Fruit fly (Drosophila melanogaster) whole organism, embryonic: Measurements from ENCODE around the gene Glut1.

Experiments used
- BEAF-32 ChIP-seq: fragments of 200-800 bp; sonication (Bioruptor generic); optimal IDR thresholded peaks from 3 replicates; lab custom pipeline; 2017; ENCODE audit warnings: missing biosample characterization, missing genetic modification characterization, mild to moderate bottlenecking, moderate library complexity, missing genetic modification reagents
- CG10267 ChIP-seq: fragments of 200-800 bp; sonication (Bioruptor generic); optimal IDR thresholded peaks from 2 replicates; lab custom pipeline; 2018; ENCODE audit warnings: missing biosample characterization, mild to moderate bottlenecking, missing genetic modification characterization, moderate library complexity
- CG12155 ChIP-seq: fragments of 200-800 bp; sonication (Bioruptor generic); optimal IDR thresholded peaks from 3 replicates; lab custom pipeline; 2016; ENCODE audit warnings: missing biosample characterization, missing genetic modification characterization
- CG13287 ChIP-seq: fragments of 200-800 bp; sonication (Bioruptor generic); IDR thresholded peaks from 2 replicates; pipeline ENCODE4 v1.3.6; 2022; ENCODE audit warnings: missing biosample characterization, missing genetic modification characterization; ENCODE audit not compliant: partially characterized antibody
- CG15479 ChIP-seq: fragments of 200-800 bp; sonication (Bioruptor generic); optimal IDR thresholded peaks from 3 replicates; lab custom pipeline; 2019; ENCODE audit warnings: missing biosample characterization, mild to moderate bottlenecking, missing genetic modification characterization, moderate library complexity
- CG15514 ChIP-seq: fragments of 200-800 bp; sonication (Bioruptor generic); optimal IDR thresholded peaks from 3 replicates; lab custom pipeline; 2017; ENCODE audit warnings: missing biosample characterization, missing genetic modification characterization, mild to moderate bottlenecking, moderate library complexity, missing genetic modification reagents
- CG17186 ChIP-seq: fragments of 200-800 bp; sonication (Bioruptor generic); optimal IDR thresholded peaks from 3 replicates; lab custom pipeline; 2017; ENCODE audit warnings: missing biosample characterization, missing genetic modification reagents, missing genetic modification characterization
- CG17829 ChIP-seq: fragments of 200-800 bp; optimal IDR thresholded peaks from 2 replicates; lab custom pipeline; 2019; ENCODE audit warnings: missing biosample characterization, mild to moderate bottlenecking, missing genetic modification characterization, moderate library complexity
- CG2120 ChIP-seq: fragments of 200-800 bp; sonication (Bioruptor generic); optimal IDR thresholded peaks from 3 replicates; lab custom pipeline; 2016; ENCODE audit warnings: missing biosample characterization, missing genetic modification characterization
- CG30431 ChIP-seq: fragments of 200-800 bp; sonication (Bioruptor generic); optimal IDR thresholded peaks from 2 replicates; lab custom pipeline; 2017; ENCODE audit warnings: missing biosample characterization, missing genetic modification characterization
- CG34224 ChIP-seq: fragments of 200-800 bp; sonication (Bioruptor generic); IDR thresholded peaks from 3 replicates; pipeline ENCODE4 v1.3.6; 2022; ENCODE audit warnings: missing biosample characterization, missing genetic modification characterization; ENCODE audit not compliant: partially characterized antibody
- CG3995 ChIP-seq: fragments of 200-800 bp; sonication (Bioruptor generic); optimal IDR thresholded peaks from 3 replicates; lab custom pipeline; 2016; ENCODE audit warnings: missing biosample characterization, missing genetic modification characterization
- CG42726 ChIP-seq: fragments of 200-800 bp; sonication (Bioruptor generic); IDR thresholded peaks from 2 replicates; pipeline ENCODE4 v1.3.6; 2022; ENCODE audit warnings: missing biosample characterization, missing genetic modification characterization; ENCODE audit not compliant: partially characterized antibody
- CG7963 ChIP-seq: fragments of 200-800 bp; sonication (Bioruptor generic); IDR thresholded peaks from 3 replicates; pipeline ENCODE4 v1.3.6; 2022; ENCODE audit warnings: missing biosample characterization, missing genetic modification characterization; ENCODE audit not compliant: partially characterized antibody
- CG8359 ChIP-seq: fragments of 200-800 bp; sonication (Bioruptor generic); optimal IDR thresholded peaks from 2 replicates; lab custom pipeline; 2017; ENCODE audit warnings: missing biosample characterization, mild to moderate bottlenecking, missing genetic modification characterization, borderline replicate concordance
- E2f2 ChIP-seq: fragments of 200-800 bp; sonication (Bioruptor generic); IDR thresholded peaks from 2 replicates; pipeline ENCODE4 v1.3.6; 2022; ENCODE audit warnings: missing biosample characterization, missing genetic modification characterization
- Ets97D ChIP-seq: fragments of 200-800 bp; sonication (Bioruptor generic); optimal IDR thresholded peaks from 3 replicates; lab custom pipeline; 2016; ENCODE audit warnings: missing biosample characterization, missing genetic modification characterization
- H2.0 ChIP-seq: fragments of 200-800 bp; sonication (Bioruptor generic); IDR thresholded peaks from 2 replicates; pipeline ENCODE4 v1.3.6; 2022; ENCODE audit warnings: missing biosample characterization, missing genetic modification characterization
- HmgD ChIP-seq: fragments of 200-800 bp; sonication (Bioruptor generic); optimal IDR thresholded peaks from 3 replicates; lab custom pipeline; 2016; ENCODE audit warnings: missing biosample characterization, missing genetic modification characterization
- HmgZ ChIP-seq: fragments of 200-800 bp; sonication (Bioruptor generic); optimal IDR thresholded peaks from 2 replicates; lab custom pipeline; 2018; ENCODE audit warnings: missing biosample characterization, mild to moderate bottlenecking, missing genetic modification characterization
- Lhr ChIP-seq: fragments of 200-800 bp; sonication (Bioruptor generic); optimal IDR thresholded peaks from 3 replicates; lab custom pipeline; 2017; ENCODE audit warnings: mild to moderate bottlenecking, missing biosample characterization, missing genetic modification reagents, missing genetic modification characterization
- MBD-R2 ChIP-seq: fragments of 200-800 bp; sonication (Bioruptor generic); IDR thresholded peaks from 2 replicates; pipeline ENCODE4 v1.3.6; 2022; ENCODE audit warnings: missing biosample characterization, missing genetic modification characterization
- MESR4 ChIP-seq: fragments of 200-800 bp; sonication (Bioruptor generic); optimal IDR thresholded peaks from 2 replicates; lab custom pipeline; 2018; ENCODE audit warnings: missing biosample characterization, mild to moderate bottlenecking, missing genetic modification characterization, moderate library complexity
- Med ChIP-seq: fragments of 200-800 bp; sonication (Bioruptor generic); peaks from one replicate; lab custom pipeline; 2016; ENCODE audit warnings: missing biosample characterization, missing genetic modification characterization, mild to moderate bottlenecking, inconsistent platforms, moderate library complexity
- Myb ChIP-seq: fragments of 200-800 bp; sonication (Bioruptor generic); optimal IDR thresholded peaks from 2 replicates; lab custom pipeline; 2016; ENCODE audit warnings: missing biosample characterization, missing genetic modification characterization
- NC2β ChIP-seq: fragments of 200-800 bp; sonication (Bioruptor generic); optimal IDR thresholded peaks from 2 replicates; lab custom pipeline; 2016; ENCODE audit warnings: missing biosample characterization, missing genetic modification characterization
- NFAT ChIP-seq: fragments of 200-800 bp; sonication (Bioruptor generic); IDR thresholded peaks from 2 replicates; pipeline ENCODE4 v1.3.6; 2022; ENCODE audit warnings: missing biosample characterization, missing genetic modification characterization
- Opbp ChIP-seq: fragments of 200-800 bp; sonication (Bioruptor generic); IDR thresholded peaks from 3 replicates; pipeline ENCODE4 v1.3.6; 2022; ENCODE audit warnings: missing biosample characterization, missing genetic modification characterization; ENCODE audit not compliant: partially characterized antibody
- Scr ChIP-seq: fragments of 200-800 bp; sonication (Bioruptor generic); IDR thresholded peaks from 2 replicates; pipeline ENCODE4 v1.3.6; 2022; ENCODE audit warnings: missing biosample characterization, missing genetic modification characterization; ENCODE audit not compliant: partially characterized antibody
- Sry-δ ChIP-seq: fragments of 200-800 bp; sonication (Bioruptor generic); optimal IDR thresholded peaks from 2 replicates; lab custom pipeline; 2016; ENCODE audit warnings: missing biosample characterization, missing genetic modification characterization
- Stat92E ChIP-seq, 3 experiments: fragments of >200 bp in 2 of 3; fragments of 200-800 bp in 1 of 3; sonication (Bioruptor generic) in 1 of 3; optimal IDR thresholded peaks; 2 replicates each; lab custom pipeline; 2017 to 2019; ENCODE audit warnings: missing biosample characterization in 3 of 3, missing genetic modification characterization in 3 of 3, mild to moderate bottlenecking in 1 of 3, moderate library complexity in 1 of 3
- chinmo ChIP-seq: fragments of 200-800 bp; sonication (Bioruptor generic); IDR thresholded peaks from 4 replicates; pipeline ENCODE4 v1.3.6; 2022; ENCODE audit warnings: missing biosample characterization, missing genetic modification characterization; ENCODE audit not compliant: partially characterized antibody
- dm ChIP-seq: fragments of 200-800 bp; sonication (Bioruptor generic); optimal IDR thresholded peaks from 3 replicates; lab custom pipeline; 2016; ENCODE audit warnings: missing biosample characterization, missing genetic modification characterization
- gcm2 ChIP-seq: fragments of 200-800 bp; sonication (Bioruptor generic); optimal IDR thresholded peaks from 2 replicates; lab custom pipeline; 2016; ENCODE audit warnings: missing biosample characterization, missing genetic modification characterization
- gfzf ChIP-seq: fragments of 200-800 bp; sonication (Bioruptor generic); optimal IDR thresholded peaks from 2 replicates; lab custom pipeline; 2016; ENCODE audit warnings: missing biosample characterization, mild to moderate bottlenecking, missing genetic modification characterization, moderate library complexity
- hbn ChIP-seq: fragments of 200-800 bp; sonication (Bioruptor generic); IDR thresholded peaks from 2 replicates; pipeline ENCODE4 v1.3.6; 2022; ENCODE audit warnings: missing biosample characterization, missing genetic modification characterization; ENCODE audit not compliant: partially characterized antibody
- inv ChIP-seq: fragments of 200-800 bp; sonication (Bioruptor generic); IDR thresholded peaks from 2 replicates; pipeline ENCODE4 v1.3.6; 2022; ENCODE audit warnings: missing biosample characterization, missing genetic modification characterization; ENCODE audit not compliant: partially characterized antibody
- kay ChIP-seq: fragments of 200-800 bp; sonication (Bioruptor generic); optimal IDR thresholded peaks from 2 replicates; lab custom pipeline; 2016; ENCODE audit warnings: missing biosample characterization, missing genetic modification characterization
- nmo ChIP-seq: fragments of 200-800 bp; sonication (Bioruptor generic); optimal IDR thresholded peaks from 2 replicates; lab custom pipeline; 2018; ENCODE audit warnings: missing biosample characterization, mild to moderate bottlenecking, missing genetic modification characterization, moderate library complexity
- phol ChIP-seq: fragments of 200-800 bp; sonication (Bioruptor generic); optimal IDR thresholded peaks from 3 replicates; lab custom pipeline; 2018; ENCODE audit warnings: missing biosample characterization, mild to moderate bottlenecking, missing genetic modification characterization, moderate library complexity
- pzg ChIP-seq: fragments of 200-800 bp; sonication (Bioruptor generic); optimal IDR thresholded peaks from 3 replicates; lab custom pipeline; 2018; ENCODE audit warnings: missing biosample characterization, mild to moderate bottlenecking, missing genetic modification characterization, moderate library complexity
- slp2 ChIP-seq: fragments of 200-800 bp; sonication (Bioruptor generic); optimal IDR thresholded peaks from 2 replicates; lab custom pipeline; 2016; ENCODE audit warnings: missing biosample characterization, missing genetic modification characterization
- sna ChIP-seq: fragments of 200-800 bp; sonication (Bioruptor generic); IDR thresholded peaks from 2 replicates; pipeline ENCODE4 v1.3.6; 2022; ENCODE audit warnings: missing biosample characterization, missing genetic modification characterization; ENCODE audit not compliant: partially characterized antibody
- so ChIP-seq: fragments of 200-800 bp; sonication (Bioruptor generic); IDR thresholded peaks from 3 replicates; pipeline ENCODE4 v1.3.6; 2022; ENCODE audit warnings: missing biosample characterization, missing genetic modification characterization
- sob ChIP-seq: fragments of 200-800 bp; sonication (Bioruptor generic); IDR thresholded peaks from 2 replicates; pipeline ENCODE4 v1.3.6; 2022; ENCODE audit warnings: missing biosample characterization, missing genetic modification characterization
- vnd ChIP-seq: fragments of 200-800 bp; sonication (Bioruptor generic); IDR thresholded peaks from 3 replicates; pipeline ENCODE4 v1.3.6; 2022; ENCODE audit warnings: missing biosample characterization, missing genetic modification characterization; ENCODE audit not compliant: partially characterized antibody
- zen ChIP-seq: fragments of 200-800 bp; sonication (Bioruptor generic); optimal IDR thresholded peaks from 3 replicates; lab custom pipeline; 2018; ENCODE audit warnings: missing biosample characterization, mild to moderate bottlenecking, missing genetic modification characterization, moderate library complexity
- zen2 ChIP-seq: fragments of 200-800 bp; sonication (Bioruptor generic); IDR thresholded peaks from 3 replicates; pipeline ENCODE4 v1.3.6; 2022; ENCODE audit warnings: missing biosample characterization, missing genetic modification characterization; ENCODE audit not compliant: partially characterized antibody

The Glut1 gene

dm6 chr3L:871713-872112, 42.2 kb upstream of the Glut1 start, which contains the start of gene Usp10 (continued):
- TF ChIP-seq phol (tag; lab: Kevin White, UChicago) (peak; percentile 34), CG2120 (GFP tag; lab: Kevin White, UChicago) (peak; percentile 4), CG13287 (GFP tag; lab: Robert Waterston, UW) (peak; percentile 79), Myb (GFP tag; lab: Kevin White, UChicago) (peak; percentile 42), Sry-δ (GFP tag; lab: Kevin White, UChicago) (peak; percentile 81), NFAT (GFP tag; lab: Robert Waterston, UW) (0 out of 2 replicates have a peak, but pooled peaks have one; percentile 19), CG8359 (GFP tag; lab: Kevin White, UChicago) (no peak), dm (peak; percentile 22), Scr (GFP tag; lab: Robert Waterston, UW) (peak; percentile 73), CG12155 (GFP tag; lab: Kevin White, UChicago) (peak; percentile 1), vnd (peak; percentile 56; the same call in 2 of the 3 replicates), kay (GFP tag; lab: Kevin White, UChicago) (no peak), CG15514 (peak; percentile 50), chinmo (GFP tag; lab: Robert Waterston, UW) (peak; percentile 72; the same call in 3 of the 4 replicates), CG17829 (peak; percentile 41), Med (GFP tag; lab: Kevin White, UChicago) (peak; percentile 40), HmgD (peak; percentile 25), hbn (GFP tag; lab: Robert Waterston, UW) (peak; percentile 77), sob (GFP tag; lab: Robert Waterston, UW) (0 out of 2 replicates have a peak, but pooled peaks have one; percentile 7), NC2β (GFP tag; lab: Kevin White, UChicago) (peak; percentile 26), CG17186 (peak; percentile 76), slp2 (GFP tag; lab: Kevin White, UChicago) (no peak), inv (GFP tag; lab: Robert Waterston, UW) (peak; percentile 49; the same call in 1 of the 2 replicates), CG7963 (GFP tag; lab: Robert Waterston, UW) (peak; percentile 73), H2.0 (GFP tag; lab: Robert Waterston, UW) (no peak), CG30431 (GFP tag; lab: Kevin White, UChicago) (no peak), HmgZ (peak; percentile 71), gfzf (GFP tag; lab: Kevin White, UChicago) (peak; percentile 26), CG34224 (GFP tag; lab: Robert Waterston, UW) (peak; percentile 70), sna (peak; percentile 13; the same call in 1 of the 2 replicates), Stat92E (GFP tag; optimal IDR thresholded peaks at IDR 0.05; lab: Kevin White, UChicago) (peak in 1 of 3 experiments; percentile 9), Opbp (GFP tag; lab: Robert Waterston, UW) (peak; percentile 89), nmo (peak; percentile 24), Ets97D (GFP tag; lab: Kevin White, UChicago) (peak; percentile 61), zen (tag; lab: Kevin White, UChicago) (peak; percentile 11), BEAF-32 (peak; percentile 81), zen2 (peak; percentile 68), CG3995 (GFP tag; lab: Kevin White, UChicago) (peak; percentile 57), so (GFP tag; lab: Robert Waterston, UW) (no peak), CG10267 (peak; percentile 28), gcm2 (GFP tag; lab: Kevin White, UChicago) (no peak), MESR4 (GFP tag; lab: Kevin White, UChicago) (peak; percentile 61), CG42726 (GFP tag; lab: Robert Waterston, UW) (peak; percentile 82), Lhr (GFP tag; lab: Kevin White, UChicago) (peak; percentile 48), MBD-R2 (GFP tag; lab: Robert Waterston, UW) (peak; percentile 82), pzg (GFP tag; lab: Kevin White, UChicago) (peak; percentile 93), E2f2 (GFP tag; lab: Robert Waterston, UW) (peak; percentile 99), CG15479 (GFP tag; lab: Kevin White, UChicago) (peak; percentile 48)
